Fruit fly (Drosophila melanogaster) whole organism, prepupa: ENCODE data around the gene PNKP.

Experiments used
- CG10631 ChIP-seq: fragments of 200-800 bp; sonication (Bioruptor generic); optimal IDR thresholded peaks from 2 replicates; lab custom pipeline; 2016; ENCODE audit warnings: missing biosample characterization, missing genetic modification characterization
- Lpt ChIP-seq: fragments of 200-800 bp; sonication (Bioruptor generic); optimal IDR thresholded peaks from 3 replicates; lab custom pipeline; 2016; ENCODE audit warnings: missing biosample characterization, missing genetic modification characterization
- Sox14 ChIP-seq: fragments of 200-800 bp; sonication (Bioruptor generic); optimal IDR thresholded peaks from 3 replicates; lab custom pipeline; 2016; ENCODE audit warnings: missing biosample characterization, missing genetic modification characterization
- dsx ChIP-seq: fragments of 200-800 bp; optimal IDR thresholded peaks from 3 replicates; lab custom pipeline; 2019; ENCODE audit warnings: missing biosample characterization, mild to moderate bottlenecking, missing genetic modification characterization, moderate library complexity; ENCODE audit not compliant: poor library complexity, severe bottlenecking
- eg ChIP-seq: fragments of 200-800 bp; sonication (Bioruptor generic); IDR thresholded peaks from 3 replicates; pipeline ENCODE4 v1.3.6; 2022; ENCODE audit warnings: missing biosample characterization, missing genetic modification characterization
- fd85E ChIP-seq: fragments of 200-800 bp; sonication (Bioruptor generic); optimal IDR thresholded peaks from 3 replicates; lab custom pipeline; 2016; ENCODE audit warnings: missing biosample characterization, missing genetic modification characterization
- fkh ChIP-seq: fragments of 200-800 bp; sonication (Bioruptor generic); optimal IDR thresholded peaks from 3 replicates; lab custom pipeline; 2017; ENCODE audit warnings: missing biosample characterization, mild to moderate bottlenecking, missing genetic modification characterization, moderate library complexity
- ss ChIP-seq, 2 experiments: fragments of 200-800 bp; sonication (Bioruptor generic); optimal IDR thresholded peaks; 2 replicates in 1 of 2; 3 replicates in 1 of 2; lab custom pipeline; 2017 to 2018; ENCODE audit warnings: mild to moderate bottlenecking in 2 of 2, missing biosample characterization in 2 of 2, missing genetic modification characterization in 2 of 2, moderate library complexity in 1 of 2
- svp ChIP-seq: fragments of 200-800 bp; sonication (Bioruptor generic); peaks from one replicate; lab custom pipeline; 2016; ENCODE audit warnings: missing biosample characterization, missing genetic modification characterization

dm6 chr3R:8349449-8350115, 6.3 kb upstream of the PNKP start, which contains the start of gene Atg13:
- TF ChIP-seq ss (GFP tag; optimal IDR thresholded peaks at IDR 0.05; lab: Kevin White, UChicago) (peak; percentile 90 to 94), Sox14 (GFP tag; lab: Kevin White, UChicago) (peak; percentile 78), fkh (GFP tag; lab: Kevin White, UChicago) (no peak), svp (GFP tag; lab: Kevin White, UChicago) (no peak), eg (GFP tag; lab: Robert Waterston, UW) (no peak; the same call in 2 of the 3 replicates), Lpt (GFP tag; lab: Kevin White, UChicago) (peak; percentile 60), fd85E (GFP tag; lab: Kevin White, UChicago) (no peak), dsx (GFP tag; lab: Kevin White, UChicago) (no peak), CG10631 (GFP tag; lab: Kevin White, UChicago) (no peak)
